Fruit fly (Drosophila melanogaster): Measurements from ENCODE around the gene CG14711.

Gene CG14711

dm6 chr3R:11613252-11614036 is 9.7 kb upstream of the CG14711 start (continued):
- TF ChIP-seq CG17359 (tag; optimal IDR thresholded peaks at IDR 0.05), result peak; percentile 41
- TF ChIP-seq CG5245 (GFP tag; optimal IDR thresholded peaks at IDR 0.05), result peak; percentile 83
- TF ChIP-seq pros (GFP tag; optimal IDR thresholded peaks at IDR 0.05), result peak; percentile 83
- peak; percentile 40 for TF ChIP-seq eyg (GFP tag; optimal IDR thresholded peaks at IDR 0.05)
- 0 out of 3 replicates have a peak, but pooled peaks have one; percentile 52 for TF ChIP-seq Opbp (GFP tag; IDR thresholded peaks at IDR 0.05; ENCODE audit: partially characterized antibody)
- peak; percentile 5 for TF ChIP-seq NC2α (GFP tag; optimal IDR thresholded peaks at IDR 0.05)
- TF ChIP-seq ttk (GFP tag; IDR thresholded peaks at IDR 0.05), result peak; percentile 34; the same call in 1 of the 2 replicates
- peak; percentile 81 for TF ChIP-seq sob (GFP tag; IDR thresholded peaks at IDR 0.05)
- TF ChIP-seq Lpt (GFP tag; optimal IDR thresholded peaks at IDR 0.05), result no peak
- peak; percentile 24 for TF ChIP-seq dm (GFP tag; optimal IDR thresholded peaks at IDR 0.05)
- TF ChIP-seq CG7963 (GFP tag; IDR thresholded peaks at IDR 0.05; ENCODE audit: partially characterized antibody), result peak; percentile 25; the same call in 1 of the 3 replicates
- TF ChIP-seq CG12391 (tag; optimal IDR thresholded peaks at IDR 0.05), result peak; percentile 56
- peak; percentile 60 for TF ChIP-seq danr (GFP tag; IDR thresholded peaks at IDR 0.05)
- no peak for TF ChIP-seq scrt (GFP tag; optimal IDR thresholded peaks at IDR 0.05)
- TF ChIP-seq zen2 (GFP tag; IDR thresholded peaks at IDR 0.05; ENCODE audit: partially characterized antibody), result no peak
- TF ChIP-seq CG2202 (tag; optimal IDR thresholded peaks at IDR 0.05), result peak; percentile 33
- TF ChIP-seq gt (GFP tag; IDR thresholded peaks at IDR 0.05), result 0 out of 2 replicates have a peak, but pooled peaks have one; percentile 31
- TF ChIP-seq sima (GFP tag; optimal IDR thresholded peaks at IDR 0.05), result no peak
- TF ChIP-seq wek (GFP tag; optimal IDR thresholded peaks at IDR 0.05), result no peak
- TF ChIP-seq Tbp (GFP tag; optimal IDR thresholded peaks at IDR 0.05), result no peak
- peak; percentile 52 for TF ChIP-seq yki (optimal IDR thresholded peaks at IDR 0.05)
- peak; percentile 34 for TF ChIP-seq CG6813 (GFP tag; optimal IDR thresholded peaks at IDR 0.05)
- peak in 1 of 3 experiments; percentile 32 for TF ChIP-seq lola (GFP tag; optimal IDR thresholded peaks at IDR 0.05)
- peak; percentile 65 for TF ChIP-seq CG4854 (GFP tag; optimal IDR thresholded peaks at IDR 0.05)
- TF ChIP-seq gcm (GFP tag; optimal IDR thresholded peaks at IDR 0.05), result peak; percentile 89
- TF ChIP-seq chm (GFP tag; IDR thresholded peaks at IDR 0.05), result peak; percentile 12; the same call in 1 of the 2 replicates
- no peak for TF ChIP-seq CG10147 (GFP tag; optimal IDR thresholded peaks at IDR 0.05)
- no peak for TF ChIP-seq Drgx (GFP tag; IDR thresholded peaks at IDR 0.05)
- TF ChIP-seq CG1529 (GFP tag; optimal IDR thresholded peaks at IDR 0.05), result peak; percentile 22
- 0 out of 2 replicates have a peak, but pooled peaks have one; percentile 21 for TF ChIP-seq CG6272 (GFP tag; IDR thresholded peaks at IDR 0.05)
- peak; percentile 56 for TF ChIP-seq CG11085 (GFP tag; IDR thresholded peaks at IDR 0.05)
- TF ChIP-seq CG42726 (GFP tag; IDR thresholded peaks at IDR 0.05; ENCODE audit: partially characterized antibody), result peak; percentile 85
- no peak for TF ChIP-seq Sox100B (GFP tag; optimal IDR thresholded peaks at IDR 0.05)
- peak in 1 of 3 experiments; percentile 44 for TF ChIP-seq Stat92E (GFP tag; optimal IDR thresholded peaks at IDR 0.05)
- peak; percentile 3 for TF ChIP-seq repo (GFP tag; optimal IDR thresholded peaks at IDR 0.05)
- peak; percentile 40; the same call in 1 of the 2 replicates for TF ChIP-seq CG10959 (GFP tag; IDR thresholded peaks at IDR 0.05)
- TF ChIP-seq mam (GFP tag; optimal IDR thresholded peaks at IDR 0.05), result peak; percentile 62
- TF ChIP-seq Hsf (GFP tag; optimal IDR thresholded peaks at IDR 0.05), result peak; percentile 72
- peak; percentile 21; the same call in 1 of the 3 replicates for TF ChIP-seq croc (GFP tag; conservative IDR thresholded peaks at IDR 0.05)
- TF ChIP-seq Gsc (GFP tag; IDR thresholded peaks at IDR 0.05), result no peak
- TF ChIP-seq CG14441 (GFP tag; IDR thresholded peaks at IDR 0.05), result peak; percentile 78
- no peak for TF ChIP-seq peb (GFP tag; IDR thresholded peaks at IDR 0.05)
- TF ChIP-seq trem (tag; optimal IDR thresholded peaks at IDR 0.05), result peak; percentile 60
- 0 out of 4 replicates have a peak, but pooled peaks have one; percentile 21 for TF ChIP-seq chinmo (GFP tag; IDR thresholded peaks at IDR 0.05; ENCODE audit: partially characterized antibody)
- TF ChIP-seq grn (GFP tag; optimal IDR thresholded peaks at IDR 0.05), result peak; percentile 20
- peak; percentile 70; the same call in 2 of the 3 replicates for TF ChIP-seq zfh1 (GFP tag; IDR thresholded peaks at IDR 0.05)
- TF ChIP-seq CG3847 (GFP tag; IDR thresholded peaks at IDR 0.05), result peak; percentile 67
- TF ChIP-seq CG14014 (GFP tag; IDR thresholded peaks at IDR 0.05), result peak; percentile 64

Data from whole organism, embryonic.